Fruit fly (Drosophila melanogaster) Kc167 (cell line): Measurements from ENCODE around the gene CG18284.

Source experiments
- Myc ChIP-seq: fragments of >200 bp; optimal IDR thresholded peaks from 2 replicates; lab custom pipeline; 2017; ENCODE audit warnings: missing external identifiers
- insv ChIP-seq: fragments of >200 bp; optimal IDR thresholded peaks from 3 replicates; lab custom pipeline; 2018; ENCODE audit warnings: missing external identifiers
- psq ChIP-seq: fragments of >200 bp; optimal IDR thresholded peaks from 2 replicates; lab custom pipeline; 2017; ENCODE audit warnings: missing external identifiers

- TF ChIP-seq Myc (lab: Kevin White, UChicago) = no peak
- no peak for TF ChIP-seq insv (lab: Kevin White, UChicago)
- no peak for TF ChIP-seq psq
Measured at dm6 chr2L:10681602-10682001, 37.8 kb downstream of the CG18284 start, which contains the start of gene CG17107.
